Fruit fly (Drosophila melanogaster) whole organism: ENCODE measurements around the gene Idgf3.

Experiments
- CG8478 ChIP-seq: fragments of >200 bp; optimal IDR thresholded peaks from 2 replicates; lab custom pipeline; 2018; ENCODE audit warnings: inconsistent platforms
- Dll ChIP-seq: fragments of >200 bp; optimal IDR thresholded peaks from 2 replicates; lab custom pipeline; 2017
- EcR ChIP-seq, 2 experiments: fragments of >200 bp; optimal IDR thresholded peaks; 2 replicates each; lab custom pipeline; 2017; ENCODE audit warnings: missing biosample characterization in 2 of 2, missing genetic modification characterization in 2 of 2, missing genetic modification reagents in 2 of 2
- pan ChIP-seq: fragments of >200 bp; optimal IDR thresholded peaks from 2 replicates; lab custom pipeline; 2017
- psq ChIP-seq: fragments of >200 bp; optimal IDR thresholded peaks from 2 replicates; lab custom pipeline; 2017
- usp ChIP-seq: fragments of >200 bp; optimal IDR thresholded peaks from 2 replicates; lab custom pipeline; 2017; ENCODE audit warnings: missing biosample characterization, missing genetic modification characterization, mixed read lengths

dm6 chr2L:16445034-16445433 lies 5.7 kb upstream of the Idgf3 start, which contains the start of gene Idgf1:
- TF ChIP-seq EcR (GFP tag; optimal IDR thresholded peaks at IDR 0.05; lab: Kevin White, UChicago) = no peak
- no peak for TF ChIP-seq pan (lab: Kevin White, UChicago)
- TF ChIP-seq psq (lab: Kevin White, UChicago) = no peak
- no peak for TF ChIP-seq usp (GFP tag; lab: Kevin White, UChicago)
- no peak for TF ChIP-seq CG8478 (lab: Kevin White, UChicago)
- no peak for TF ChIP-seq Dll (lab: Kevin White, UChicago)
